Fruit fly (Drosophila melanogaster) whole organism, embryonic: ENCODE data around the gene Dscam2.

Experiments used
- CG10959 ChIP-seq: fragments of 200-800 bp; sonication (Bioruptor generic); IDR thresholded peaks from 2 replicates; pipeline ENCODE4 v1.3.6; 2022; ENCODE audit warnings: missing biosample characterization, missing genetic modification characterization
- CG13287 ChIP-seq: fragments of 200-800 bp; sonication (Bioruptor generic); IDR thresholded peaks from 2 replicates; pipeline ENCODE4 v1.3.6; 2022; ENCODE audit warnings: missing biosample characterization, missing genetic modification characterization; ENCODE audit not compliant: partially characterized antibody
- CG15601 ChIP-seq: fragments of 200-800 bp; sonication (Bioruptor generic); optimal IDR thresholded peaks from 3 replicates; lab custom pipeline; 2019; ENCODE audit warnings: missing biosample characterization, mild to moderate bottlenecking, missing genetic modification characterization, moderate library complexity
- CG1603 ChIP-seq: fragments of 200-800 bp; sonication (Bioruptor generic); optimal IDR thresholded peaks from 2 replicates; lab custom pipeline; 2019; ENCODE audit warnings: missing biosample characterization, mild to moderate bottlenecking, missing genetic modification characterization, moderate library complexity
- CG16813 ChIP-seq: fragments of 200-800 bp; sonication (Bioruptor generic); IDR thresholded peaks from 3 replicates; pipeline ENCODE4 v1.3.6; 2022; ENCODE audit warnings: missing biosample characterization, missing genetic modification characterization; ENCODE audit not compliant: partially characterized antibody
- CG17328 ChIP-seq: fragments of 200-800 bp; sonication (Bioruptor generic); IDR thresholded peaks from 2 replicates; pipeline ENCODE4 v1.3.6; 2022; ENCODE audit warnings: missing biosample characterization, missing genetic modification characterization
- CG2129 ChIP-seq: fragments of 200-800 bp; sonication (Bioruptor generic); IDR thresholded peaks from 2 replicates; pipeline ENCODE4 v1.3.6; 2022; ENCODE audit warnings: missing biosample characterization, missing genetic modification characterization; ENCODE audit not compliant: partially characterized antibody
- CG2889 ChIP-seq: fragments of 200-800 bp; sonication (Bioruptor generic); IDR thresholded peaks from 3 replicates; pipeline ENCODE4 v1.3.6; 2022; ENCODE audit warnings: missing biosample characterization, missing genetic modification characterization
- CG3163 ChIP-seq: fragments of 200-800 bp; sonication (Bioruptor generic); optimal IDR thresholded peaks from 3 replicates; lab custom pipeline; 2016; ENCODE audit warnings: missing biosample characterization, missing genetic modification characterization
- CG4820 ChIP-seq: fragments of 200-800 bp; sonication (Bioruptor generic); optimal IDR thresholded peaks from 3 replicates; lab custom pipeline; 2016; ENCODE audit warnings: missing biosample characterization, missing genetic modification characterization
- CG5245 ChIP-seq: fragments of 200-800 bp; sonication (Bioruptor generic); optimal IDR thresholded peaks from 3 replicates; lab custom pipeline; 2016; ENCODE audit warnings: missing biosample characterization, missing genetic modification characterization
- CG6813 ChIP-seq: fragments of 200-800 bp; sonication (Bioruptor generic); optimal IDR thresholded peaks from 2 replicates; lab custom pipeline; 2017; ENCODE audit warnings: missing biosample characterization, missing genetic modification characterization, mild to moderate bottlenecking, moderate library complexity, missing genetic modification reagents
- CG6854 ChIP-seq: fragments of 200-800 bp; sonication (Bioruptor generic); optimal IDR thresholded peaks from 3 replicates; lab custom pipeline; 2017; ENCODE audit warnings: missing biosample characterization, mild to moderate bottlenecking, missing genetic modification characterization
- CG7372 ChIP-seq: fragments of 200-800 bp; sonication (Bioruptor generic); IDR thresholded peaks from 2 replicates; pipeline ENCODE4 v1.3.6; 2022; ENCODE audit warnings: missing biosample characterization, missing genetic modification characterization
- CG7963 ChIP-seq: fragments of 200-800 bp; sonication (Bioruptor generic); IDR thresholded peaks from 3 replicates; pipeline ENCODE4 v1.3.6; 2022; ENCODE audit warnings: missing biosample characterization, missing genetic modification characterization; ENCODE audit not compliant: partially characterized antibody
- CG9817 ChIP-seq: fragments of 200-800 bp; sonication (Bioruptor generic); optimal IDR thresholded peaks from 2 replicates; lab custom pipeline; 2018; ENCODE audit warnings: missing biosample characterization, mild to moderate bottlenecking, missing genetic modification characterization, moderate library complexity
- E2f2 ChIP-seq: fragments of 200-800 bp; sonication (Bioruptor generic); IDR thresholded peaks from 2 replicates; pipeline ENCODE4 v1.3.6; 2022; ENCODE audit warnings: missing biosample characterization, missing genetic modification characterization
- HHEX ChIP-seq: fragments of 200-800 bp; sonication (Bioruptor generic); optimal IDR thresholded peaks from 3 replicates; lab custom pipeline; 2017; ENCODE audit warnings: missing biosample characterization, mild to moderate bottlenecking, missing genetic modification characterization, missing genetic modification reagents
- HLH3B ChIP-seq: fragments of 200-800 bp; sonication (Bioruptor generic); IDR thresholded peaks from 2 replicates; pipeline ENCODE4 v1.3.6; 2022; ENCODE audit warnings: missing biosample characterization, missing genetic modification characterization
- Mad ChIP-seq: fragments of 200-800 bp; sonication (Bioruptor generic); optimal IDR thresholded peaks from 2 replicates; lab custom pipeline; 2016; ENCODE audit warnings: missing biosample characterization, missing genetic modification characterization
- NK7.1 ChIP-seq: fragments of 200-800 bp; sonication (Bioruptor generic); optimal IDR thresholded peaks from 3 replicates; lab custom pipeline; 2016; ENCODE audit warnings: missing biosample characterization, missing genetic modification characterization
- Neu2 ChIP-seq: fragments of 200-800 bp; sonication (Bioruptor generic); optimal IDR thresholded peaks from 3 replicates; lab custom pipeline; 2016; ENCODE audit warnings: missing biosample characterization, missing genetic modification characterization, borderline replicate concordance
- Scr ChIP-seq: fragments of 200-800 bp; sonication (Bioruptor generic); IDR thresholded peaks from 2 replicates; pipeline ENCODE4 v1.3.6; 2022; ENCODE audit warnings: missing biosample characterization, missing genetic modification characterization; ENCODE audit not compliant: partially characterized antibody
- Side ChIP-seq: fragments of 200-800 bp; sonication (Bioruptor generic); optimal IDR thresholded peaks from 2 replicates; lab custom pipeline; 2016; ENCODE audit warnings: missing biosample characterization, missing genetic modification characterization
- da ChIP-seq: fragments of 200-800 bp; sonication (Bioruptor generic); optimal IDR thresholded peaks from 2 replicates; lab custom pipeline; 2016; ENCODE audit warnings: missing biosample characterization, missing genetic modification characterization
- dan ChIP-seq: fragments of 200-800 bp; sonication (Bioruptor generic); IDR thresholded peaks from 2 replicates; pipeline ENCODE4 v1.3.6; 2022; ENCODE audit warnings: missing biosample characterization, missing genetic modification characterization
- dysf ChIP-seq: fragments of 200-800 bp; sonication (Bioruptor generic); IDR thresholded peaks from 3 replicates; pipeline ENCODE4 v1.3.6; 2022; ENCODE audit warnings: missing biosample characterization, missing genetic modification characterization
- esg ChIP-seq: fragments of 200-800 bp; sonication (Bioruptor generic); conservative IDR thresholded peaks from 2 replicates; pipeline ENCODE4 v1.3.6; 2022; ENCODE audit warnings: missing biosample characterization, missing genetic modification characterization
- eve ChIP-seq, 2 experiments: fragments of >200 bp; optimal IDR thresholded peaks; 2 replicates each; lab custom pipeline; 2017; ENCODE audit warnings: missing biosample characterization in 2 of 2, missing genetic modification characterization in 2 of 2
- fru ChIP-seq: fragments of >200 bp; optimal IDR thresholded peaks from 2 replicates; lab custom pipeline; 2017
- gcm ChIP-seq: fragments of 200-800 bp; sonication (Bioruptor generic); optimal IDR thresholded peaks from 2 replicates; lab custom pipeline; 2019; ENCODE audit warnings: missing biosample characterization, mild to moderate bottlenecking, missing genetic modification characterization, moderate library complexity
- hb ChIP-seq: fragments of 200-800 bp; sonication (Bioruptor generic); IDR thresholded peaks from 3 replicates; pipeline ENCODE4 v1.3.6; 2022; ENCODE audit warnings: missing biosample characterization, missing genetic modification characterization; ENCODE audit not compliant: partially characterized antibody
- kni ChIP-seq: fragments of 200-800 bp; sonication (Bioruptor generic); optimal IDR thresholded peaks from 3 replicates; lab custom pipeline; 2017; ENCODE audit warnings: mild to moderate bottlenecking, missing biosample characterization, missing genetic modification reagents, missing genetic modification characterization
- lola ChIP-seq, 3 experiments: fragments of >200 bp in 2 of 3; fragments of 200-800 bp in 1 of 3; sonication (Bioruptor generic) in 1 of 3; optimal IDR thresholded peaks; 2 replicates each; lab custom pipeline; 2017 to 2019; ENCODE audit warnings: missing biosample characterization in 3 of 3, missing genetic modification characterization in 3 of 3, mild to moderate bottlenecking in 1 of 3, moderate library complexity in 1 of 3
- maf-S ChIP-seq: fragments of 200-800 bp; sonication (Bioruptor generic); optimal IDR thresholded peaks from 2 replicates; lab custom pipeline; 2016; ENCODE audit warnings: missing biosample characterization, missing genetic modification characterization
- prd ChIP-seq, 3 experiments: fragments of >200 bp in 2 of 3; fragments of 200-800 bp in 1 of 3; sonication (Bioruptor generic) in 1 of 3; optimal IDR thresholded peaks in 2 of 3; IDR thresholded peaks in 1 of 3; 2 replicates in 2 of 3; 3 replicates in 1 of 3; pipeline versions ENCODE4 v1.3.6 to Lab custom; 2017 to 2022; ENCODE audit warnings: missing biosample characterization in 1 of 3, missing genetic modification characterization in 1 of 3
- pros ChIP-seq: fragments of 200-800 bp; sonication (Bioruptor generic); optimal IDR thresholded peaks from 3 replicates; lab custom pipeline; 2019; ENCODE audit warnings: missing biosample characterization, mild to moderate bottlenecking, missing genetic modification characterization, moderate library complexity
- ranshi ChIP-seq: fragments of 200-800 bp; sonication (Bioruptor generic); IDR thresholded peaks from 2 replicates; pipeline ENCODE4 v1.3.6; 2022; ENCODE audit warnings: missing biosample characterization, missing genetic modification characterization
- sima ChIP-seq: fragments of 200-800 bp; sonication (Bioruptor generic); optimal IDR thresholded peaks from 2 replicates; lab custom pipeline; 2016; ENCODE audit warnings: missing biosample characterization, missing genetic modification characterization
- sisA ChIP-seq: fragments of 200-800 bp; sonication (Bioruptor generic); IDR thresholded peaks from 2 replicates; pipeline ENCODE4 v1.3.6; 2022; ENCODE audit warnings: missing biosample characterization, missing genetic modification characterization
- slou ChIP-seq: fragments of 200-800 bp; sonication (Bioruptor generic); optimal IDR thresholded peaks from 3 replicates; lab custom pipeline; 2016; ENCODE audit warnings: missing biosample characterization, missing genetic modification characterization
- stwl ChIP-seq: fragments of 200-800 bp; sonication (Bioruptor generic); optimal IDR thresholded peaks from 3 replicates; lab custom pipeline; 2018; ENCODE audit warnings: missing biosample characterization, mild to moderate bottlenecking, missing genetic modification characterization, moderate library complexity
- tin ChIP-seq: fragments of 200-800 bp; sonication (Bioruptor generic); optimal IDR thresholded peaks from 3 replicates; lab custom pipeline; 2016; ENCODE audit warnings: missing biosample characterization, missing genetic modification characterization
- tll ChIP-seq, 2 experiments: fragments of 200-800 bp in 1 of 2; fragments of >200 bp in 1 of 2; sonication (Bioruptor generic) in 1 of 2; optimal IDR thresholded peaks; 2 replicates each; lab custom pipeline; 2017 to 2019; ENCODE audit warnings: missing biosample characterization in 2 of 2, missing genetic modification characterization in 2 of 2, mild to moderate bottlenecking in 1 of 2, moderate library complexity in 1 of 2
- vfl ChIP-seq: fragments of 200-800 bp; sonication (Bioruptor generic); optimal IDR thresholded peaks from 2 replicates; lab custom pipeline; 2016; ENCODE audit warnings: missing biosample characterization, missing genetic modification characterization
- zen2 ChIP-seq: fragments of 200-800 bp; sonication (Bioruptor generic); IDR thresholded peaks from 3 replicates; pipeline ENCODE4 v1.3.6; 2022; ENCODE audit warnings: missing biosample characterization, missing genetic modification characterization; ENCODE audit not compliant: partially characterized antibody

Gene Dscam2

DNA sequence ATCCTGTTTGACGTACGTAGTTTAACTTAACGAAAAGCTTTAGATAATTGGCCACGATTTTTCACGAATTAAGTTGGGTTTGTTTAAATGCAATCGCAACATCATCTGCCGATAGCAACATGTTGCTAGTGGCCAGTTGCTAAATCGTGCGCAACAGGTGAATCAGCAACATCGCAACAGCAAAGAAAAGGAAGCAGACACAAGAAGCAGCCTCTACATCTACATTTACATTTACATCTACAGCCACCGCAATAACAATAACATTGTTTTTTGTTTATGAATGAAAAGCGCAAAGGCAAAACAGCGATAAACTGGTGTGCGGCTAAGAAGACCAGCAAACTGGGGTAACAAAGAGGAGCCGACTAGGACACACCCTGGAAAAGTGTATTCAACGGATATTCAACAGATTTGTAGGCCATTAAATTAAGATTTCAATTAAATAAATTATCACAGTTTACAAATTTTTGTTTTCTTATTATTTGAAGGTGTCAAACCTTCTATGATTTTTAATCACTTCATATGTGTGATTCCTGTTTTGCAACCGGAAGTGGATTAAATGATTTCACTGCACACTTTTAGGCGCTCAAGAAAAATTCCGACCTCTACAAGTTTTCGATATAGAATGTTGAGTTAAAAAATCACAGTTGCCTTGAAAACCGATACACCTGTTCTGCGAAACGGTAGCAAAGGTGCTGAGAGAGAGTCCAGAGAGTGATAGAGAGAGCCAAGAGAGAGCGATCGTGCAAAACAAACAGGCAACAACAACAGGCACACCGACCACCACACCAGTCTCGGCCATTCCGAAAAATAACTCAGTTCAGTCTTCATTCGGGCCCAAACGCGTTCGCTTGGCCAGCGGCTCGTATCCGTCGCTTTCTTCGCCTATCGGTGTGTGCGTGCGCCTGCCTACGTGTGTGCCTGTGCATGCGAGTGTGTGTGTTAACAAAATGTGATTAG lies 55.8 kb downstream of the Dscam2 start, which contains the start of gene melt (continued):
- peak; percentile 23 for TF ChIP-seq Neu2 (GFP tag; lab: Kevin White, UChicago)
- peak; percentile 61; the same call in 1 of the 2 replicates for TF ChIP-seq CG10959 (GFP tag; lab: Robert Waterston, UW)
- TF ChIP-seq CG13287: peak; percentile 34; the same call in 1 of the 2 replicates
- TF ChIP-seq maf-S: peak; percentile 81
- no peak for TF ChIP-seq CG2129 (GFP tag; lab: Robert Waterston, UW)
- TF ChIP-seq Scr: no peak
- TF ChIP-seq CG6854 (GFP tag; lab: Kevin White, UChicago): peak; percentile 84
- peak; percentile 69 for TF ChIP-seq CG3163 (GFP tag; lab: Kevin White, UChicago)
- 0 out of 3 replicates have a peak, but pooled peaks have one; percentile 13 for TF ChIP-seq CG16813 (GFP tag; lab: Robert Waterston, UW)
- TF ChIP-seq kni (GFP tag; lab: Kevin White, UChicago): peak; percentile 72
- TF ChIP-seq CG1603 (tag; lab: Kevin White, UChicago): peak; percentile 52
- TF ChIP-seq da (GFP tag; lab: Kevin White, UChicago): peak; percentile 74
- peak; percentile 46 for TF ChIP-seq E2f2 (GFP tag; lab: Robert Waterston, UW)
- TF ChIP-seq CG17328 (GFP tag; lab: Robert Waterston, UW): peak; percentile 64
- TF ChIP-seq eve (GFP tag; optimal IDR thresholded peaks at IDR 0.05; lab: Kevin White, UChicago): no peak
- TF ChIP-seq HLH3B (GFP tag; lab: Robert Waterston, UW): no peak; the same call in 1 of the 2 replicates
- TF ChIP-seq pros (GFP tag; lab: Kevin White, UChicago): no peak
- TF ChIP-seq dan (GFP tag; lab: Robert Waterston, UW): peak; percentile 39; the same call in 1 of the 2 replicates
- no peak for TF ChIP-seq hb (GFP tag; lab: Robert Waterston, UW)
- peak; percentile 74 for TF ChIP-seq CG9817 (tag; lab: Kevin White, UChicago)
- TF ChIP-seq esg (GFP tag; lab: Robert Waterston, UW): peak; percentile 78
- peak; percentile 86 for TF ChIP-seq NK7.1 (GFP tag; lab: Kevin White, UChicago)
- peak; percentile 71 for TF ChIP-seq sima (GFP tag; lab: Kevin White, UChicago)
- TF ChIP-seq zen2 (GFP tag; lab: Robert Waterston, UW): peak; percentile 19; the same call in 1 of the 3 replicates
- TF ChIP-seq vfl (GFP tag; lab: Kevin White, UChicago): peak; percentile 81
- peak; percentile 82 for TF ChIP-seq Mad (GFP tag; lab: Kevin White, UChicago)
- no peak for TF ChIP-seq prd (optimal IDR thresholded peaks at IDR 0.05; lab: Kevin White, UChicago)
- TF ChIP-seq prd (GFP tag; IDR thresholded peaks at IDR 0.05; lab: Robert Waterston, UW): peak; percentile 88
- peak; percentile 85 for TF ChIP-seq CG4820 (GFP tag; lab: Kevin White, UChicago)
- no peak for TF ChIP-seq CG7963 (GFP tag; lab: Robert Waterston, UW)
- TF ChIP-seq CG7372 (GFP tag; lab: Robert Waterston, UW): peak; percentile 78
- peak; percentile 80 for TF ChIP-seq CG5245
- peak; percentile 85 for TF ChIP-seq HHEX (GFP tag; lab: Kevin White, UChicago)
- peak; percentile 78 for TF ChIP-seq slou
- peak; percentile 29 to 47 for TF ChIP-seq tll (GFP tag; optimal IDR thresholded peaks at IDR 0.05; lab: Kevin White, UChicago)
- peak; percentile 13 for TF ChIP-seq stwl (tag; lab: Kevin White, UChicago)
- TF ChIP-seq gcm (GFP tag; lab: Kevin White, UChicago): peak; percentile 82
- peak; percentile 81 for TF ChIP-seq Side (GFP tag; lab: Kevin White, UChicago)
- peak; percentile 74 for TF ChIP-seq CG6813 (GFP tag; lab: Kevin White, UChicago)
- TF ChIP-seq ranshi (GFP tag; lab: Robert Waterston, UW): peak; percentile 50; the same call in 1 of the 2 replicates
- peak; percentile 88 for TF ChIP-seq dysf (GFP tag; lab: Robert Waterston, UW)
- TF ChIP-seq tin (GFP tag; lab: Kevin White, UChicago): peak; percentile 83
- TF ChIP-seq sisA (GFP tag; lab: Robert Waterston, UW): peak; percentile 76
- TF ChIP-seq CG15601 (tag; lab: Kevin White, UChicago): peak; percentile 81
- peak in 1 of 3 experiments; percentile 90 for TF ChIP-seq lola (GFP tag; optimal IDR thresholded peaks at IDR 0.05; lab: Kevin White, UChicago)
- TF ChIP-seq CG2889 (GFP tag; lab: Robert Waterston, UW): peak; percentile 75
- TF ChIP-seq fru: no peak
